Fruit fly (Drosophila melanogaster) whole organism, pupa: Measurements from ENCODE around the gene Paics.

Experiments
- CG17806 ChIP-seq: fragments of 200-800 bp; sonication (Bioruptor generic); optimal IDR thresholded peaks from 2 replicates; lab custom pipeline; 2018; ENCODE audit warnings: missing biosample characterization, mild to moderate bottlenecking, missing genetic modification characterization, moderate library complexity
- CG4496 ChIP-seq: fragments of 200-800 bp; sonication (Bioruptor generic); IDR thresholded peaks from 3 replicates; pipeline ENCODE4 v1.3.6; 2022; ENCODE audit warnings: missing biosample characterization, missing genetic modification characterization
- CG8159 ChIP-seq: fragments of 200-800 bp; sonication (Bioruptor generic); optimal IDR thresholded peaks from 3 replicates; lab custom pipeline; 2018; ENCODE audit warnings: missing biosample characterization, mild to moderate bottlenecking, missing genetic modification characterization, moderate library complexity
- D1 ChIP-seq: fragments of 200-800 bp; sonication (Bioruptor generic); optimal IDR thresholded peaks from 2 replicates; lab custom pipeline; 2018; ENCODE audit warnings: missing biosample characterization, mild to moderate bottlenecking, missing genetic modification characterization, moderate library complexity
- EcR ChIP-seq: fragments of 200-800 bp; sonication (Bioruptor generic); optimal IDR thresholded peaks from 3 replicates; lab custom pipeline; 2019; ENCODE audit warnings: missing biosample characterization, missing genetic modification characterization, mild to moderate bottlenecking, moderate library complexity, missing genetic modification reagents
- Pif1A ChIP-seq: fragments of 200-800 bp; sonication (Bioruptor generic); optimal IDR thresholded peaks from 3 replicates; lab custom pipeline; 2016; ENCODE audit warnings: missing biosample characterization, missing genetic modification characterization
- Pif1B ChIP-seq: fragments of 200-800 bp; sonication (Bioruptor generic); optimal IDR thresholded peaks from 3 replicates; lab custom pipeline; 2016; ENCODE audit warnings: missing biosample characterization, missing genetic modification characterization

DNA sequence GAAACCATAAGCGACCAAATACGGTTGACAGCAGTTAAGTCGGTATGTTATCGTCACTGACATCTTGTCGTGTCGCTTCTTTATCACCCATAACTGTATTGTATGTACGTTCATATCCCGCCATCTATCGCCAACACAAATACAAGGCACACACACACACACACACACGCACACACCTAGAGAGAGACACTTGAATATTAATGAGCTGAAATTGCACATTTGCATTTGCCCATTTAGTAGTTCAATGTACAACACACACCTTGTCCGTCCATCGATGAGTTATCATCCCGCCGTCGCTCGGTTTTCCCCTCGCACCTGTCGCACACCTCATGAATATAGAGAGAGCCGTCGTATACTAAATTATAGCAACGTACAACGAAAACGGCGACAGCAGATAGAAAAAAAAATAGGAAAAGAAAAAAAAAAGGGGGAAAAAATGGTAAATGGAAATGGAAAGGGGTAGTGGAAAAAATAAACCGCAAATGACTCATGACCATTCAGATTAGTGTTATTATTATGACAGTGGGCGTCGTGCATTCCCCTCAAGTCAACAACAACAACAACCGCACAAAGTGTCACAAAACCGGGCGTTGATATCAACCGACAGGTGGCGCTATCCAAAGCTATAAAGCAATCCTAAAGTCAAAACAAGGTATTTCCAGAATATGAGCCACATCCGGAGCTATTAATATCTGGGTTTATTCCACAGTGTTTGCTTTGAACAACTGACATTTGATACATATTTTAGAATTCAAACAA is 39.1 kb downstream of the Paics start:
- TF ChIP-seq Pif1B (GFP tag; lab: Kevin White, UChicago) (no peak), Pif1A (GFP tag; lab: Kevin White, UChicago) (no peak), D1 (tag; lab: Kevin White, UChicago) (no peak), CG17806 (tag; lab: Kevin White, UChicago) (no peak), CG8159 (no peak), EcR (GFP tag; lab: Kevin White, UChicago) (no peak), CG4496 (GFP tag; lab: Robert Waterston, UW) (no peak)
